Worm (Caenorhabditis elegans) whole organism, midembryonic: ENCODE results near the gene pct-1.
A peak's percentile ranks its signal among the peaks of the same experiment; 100 is the strongest.

Experiments used
- T22C8.4 ChIP-seq: fragments of 200-800 bp; sonication (Bioruptor generic); IDR thresholded peaks from 2 replicates; pipeline ENCODE4 v1.3.6; 2022; ENCODE audit warnings: missing genetic modification characterization, missing compliant biosample characterization
- cog-1 ChIP-seq: sonication (generic microtip); optimal IDR thresholded peaks from 2 replicates; lab custom pipeline; 2016; ENCODE audit warnings: missing genetic modification characterization, missing compliant biosample characterization
- flt-1 ChIP-seq: fragments of 200-800 bp; sonication (Bioruptor generic); IDR thresholded peaks from 2 replicates; pipeline ENCODE4 v1.3.6; 2022; ENCODE audit warnings: missing genetic modification characterization, missing compliant biosample characterization
- klf-2 ChIP-seq: fragments of 200-800 bp; sonication (Bioruptor generic); conservative IDR thresholded peaks from 2 replicates; pipeline ENCODE4 v1.3.6; 2022; ENCODE audit warnings: missing genetic modification reagents, missing genetic modification characterization, missing compliant biosample characterization
- med-1 ChIP-seq: sonication (generic microtip); optimal IDR thresholded peaks from 2 replicates; lab custom pipeline; 2017; ENCODE audit warnings: missing genetic modification characterization, mild to moderate bottlenecking, missing compliant biosample characterization, antibody characterized with exemption, missing genetic modification reagents; ENCODE audit not compliant: insufficient read depth
- ref-1 ChIP-seq: fragments of 200-800 bp; sonication (Bioruptor generic); conservative IDR thresholded peaks from 2 replicates; pipeline ENCODE4 v1.3.6; 2022; ENCODE audit warnings: missing genetic modification reagents, missing genetic modification characterization, missing compliant biosample characterization
- tab-1 ChIP-seq: fragments of 200-800 bp; sonication (Bioruptor generic); IDR thresholded peaks from 2 replicates; pipeline ENCODE4 v1.3.6; 2022; ENCODE audit warnings: missing genetic modification characterization, missing compliant biosample characterization
- ztf-23 ChIP-seq: fragments of 200-800 bp; sonication (Bioruptor generic); IDR thresholded peaks from 2 replicates; pipeline ENCODE4 v1.3.6; 2022; ENCODE audit warnings: missing genetic modification reagents, missing genetic modification characterization, missing compliant biosample characterization
- ztf-29 ChIP-seq: fragments of 200-800 bp; sonication (Bioruptor generic); IDR thresholded peaks from 2 replicates; pipeline ENCODE4 v1.3.6; 2022; ENCODE audit warnings: missing genetic modification reagents, missing genetic modification characterization, missing compliant biosample characterization

pct-1 gene

ce11 chrIV:8157161-8157560 lies 19.1 kb upstream of the pct-1 start, which contains the start of gene B0218.5:
Gene B0218.5 (minus strand): TSS chrIV:8157261.
- TF ChIP-seq klf-2 (GFP tag; lab: Robert Waterston, UW) (no peak), ztf-29 (GFP tag; lab: Robert Waterston, UW) (no peak), ztf-23 (no peak), tab-1 (no peak), flt-1 (no peak), T22C8.4 (no peak), cog-1 (tag; lab: Kevin White, UChicago) (no peak), ref-1 (GFP tag; lab: Robert Waterston, UW) (no peak), med-1 (GFP tag; lab: Kevin White, UChicago) (no peak)

DNA sequence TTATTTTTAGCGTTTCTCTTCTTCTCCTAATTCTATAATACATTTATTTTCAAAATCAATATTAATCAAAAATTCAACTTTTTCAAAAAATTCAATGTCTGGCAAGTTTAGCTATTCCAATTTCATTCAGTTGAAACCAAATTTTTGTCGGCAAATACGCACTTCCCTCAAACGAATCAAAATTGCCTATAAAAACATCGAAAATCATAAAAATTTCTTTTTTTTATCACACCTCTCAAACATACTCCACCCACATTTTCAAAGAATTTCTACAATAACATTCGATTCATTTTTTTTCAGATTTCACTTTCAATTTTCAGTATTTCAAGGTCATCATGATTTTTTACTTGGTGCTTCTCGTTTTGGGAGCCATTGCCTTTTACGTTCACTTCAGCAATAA lies 17.2 kb upstream of the pct-1 start, which contains the start of gene faah-1:
faah-1 (plus strand) TSS at position 301 of the 400 bp plus-strand sequence.
- TF ChIP-seq T22C8.4 (no peak), klf-2 (GFP tag; lab: Robert Waterston, UW) (no peak)

DNA sequence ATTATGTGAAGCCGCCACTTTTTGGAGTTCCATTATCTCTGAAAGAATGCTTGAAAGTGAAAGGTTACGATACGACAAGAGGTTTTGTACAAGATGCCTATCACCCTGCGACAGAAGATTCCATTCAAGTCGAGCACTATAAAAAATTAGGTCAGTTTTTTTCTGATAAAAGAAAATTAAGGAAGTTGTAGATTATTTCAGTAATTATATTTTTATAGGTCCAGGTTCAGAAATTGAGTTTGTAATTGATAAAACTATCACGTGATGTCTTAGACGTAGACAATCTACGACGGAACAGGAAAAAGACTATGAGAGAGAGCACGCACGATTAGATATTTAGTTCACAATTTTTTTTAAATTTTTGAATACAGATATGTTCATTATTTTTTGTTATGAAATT lies 16.3 kb upstream of the pct-1 start:
- no peak for TF ChIP-seq T22C8.4
- no peak for TF ChIP-seq ztf-29 (GFP tag; lab: Robert Waterston, UW)
- TF ChIP-seq med-1 (GFP tag; lab: Kevin White, UChicago), result no peak
- TF ChIP-seq flt-1, result no peak
- no peak for TF ChIP-seq klf-2 (GFP tag; lab: Robert Waterston, UW)
- TF ChIP-seq cog-1 (tag; lab: Kevin White, UChicago), result no peak
- TF ChIP-seq ref-1 (GFP tag; lab: Robert Waterston, UW), result no peak
- TF ChIP-seq ztf-23, result no peak
- TF ChIP-seq tab-1, result no peak

ce11 chrIV:8161774-8162173 lies 14.5 kb upstream of the pct-1 start:
- TF ChIP-seq ztf-29 (GFP tag; lab: Robert Waterston, UW), result no peak

DNA sequence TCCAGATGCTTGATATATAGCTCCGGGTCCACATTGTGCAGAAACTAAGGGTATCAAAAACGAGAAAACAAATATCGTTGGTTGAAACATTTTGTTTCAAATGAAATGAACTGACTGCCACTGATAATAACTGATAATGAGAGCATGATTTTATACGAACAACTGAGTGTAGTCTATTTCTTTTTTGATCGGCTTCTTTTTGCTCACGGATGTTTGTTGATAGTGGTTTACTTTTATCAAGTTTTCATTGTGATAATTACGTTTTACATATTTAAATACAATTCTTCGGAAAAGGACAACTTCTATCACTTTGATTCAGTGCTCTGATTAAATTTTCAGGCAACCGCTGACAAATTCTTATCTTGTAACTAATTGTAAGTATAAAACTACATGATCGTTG lies 12.6 kb upstream of the pct-1 start, which contains the start of gene clec-51:
clec-51 (minus strand) TSS at position 114 of the 400 bp plus-strand sequence.
- TF ChIP-seq flt-1 (no peak), T22C8.4 (no peak)

ce11 chrIV:8164515-8164914 lies 11.8 kb upstream of the pct-1 start:
- no peak for TF ChIP-seq ztf-29 (GFP tag; lab: Robert Waterston, UW)
- no peak for TF ChIP-seq cog-1 (tag; lab: Kevin White, UChicago)
- no peak for TF ChIP-seq ztf-23
- no peak for TF ChIP-seq ref-1 (GFP tag; lab: Robert Waterston, UW)
- no peak for TF ChIP-seq flt-1
- TF ChIP-seq T22C8.4, result no peak
- TF ChIP-seq klf-2 (GFP tag; lab: Robert Waterston, UW), result no peak
- TF ChIP-seq tab-1, result no peak
- no peak for TF ChIP-seq med-1 (GFP tag; lab: Kevin White, UChicago)

DNA sequence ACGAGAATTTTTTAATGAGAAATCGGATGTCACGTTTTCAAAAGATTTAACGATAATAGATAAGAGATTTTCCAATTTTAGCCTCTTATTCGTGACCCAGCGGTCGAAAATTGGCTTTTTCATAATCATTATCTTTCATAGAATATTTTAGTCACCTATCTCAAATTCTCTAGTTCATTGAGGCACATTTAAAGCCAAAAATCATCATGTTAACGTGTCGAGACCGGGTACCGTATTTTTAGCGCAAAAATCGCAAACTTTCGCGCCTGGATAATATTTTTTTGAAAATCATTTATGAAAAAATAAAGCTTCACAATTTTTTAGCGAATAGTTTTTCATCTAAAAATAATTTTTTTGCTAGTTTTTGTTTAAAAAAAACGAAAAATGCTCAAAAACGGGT lies 10.3 kb upstream of the pct-1 start, which contains the start of gene B0218.7:
B0218.7 (minus strand) TSS at position 101 of the 400 bp plus-strand sequence.
- TF ChIP-seq ref-1 (GFP tag; lab: Robert Waterston, UW), result no peak
- TF ChIP-seq flt-1, result no peak

- TF ChIP-seq klf-2 (GFP tag; lab: Robert Waterston, UW), result no peak
- TF ChIP-seq ztf-23, result no peak
- no peak for TF ChIP-seq med-1 (GFP tag; lab: Kevin White, UChicago)
- no peak for TF ChIP-seq T22C8.4
- no peak for TF ChIP-seq cog-1 (tag; lab: Kevin White, UChicago)
- TF ChIP-seq ztf-29 (GFP tag; lab: Robert Waterston, UW), result no peak
- no peak for TF ChIP-seq flt-1
- no peak for TF ChIP-seq tab-1
- TF ChIP-seq ref-1 (GFP tag; lab: Robert Waterston, UW), result no peak
These were observed 7.6 kb upstream of the pct-1 start, which contains the start of gene clec-52 for ce11 chrIV:8168660-8169059. Gene clec-52 (minus strand): TSS chrIV:8168760.

DNA sequence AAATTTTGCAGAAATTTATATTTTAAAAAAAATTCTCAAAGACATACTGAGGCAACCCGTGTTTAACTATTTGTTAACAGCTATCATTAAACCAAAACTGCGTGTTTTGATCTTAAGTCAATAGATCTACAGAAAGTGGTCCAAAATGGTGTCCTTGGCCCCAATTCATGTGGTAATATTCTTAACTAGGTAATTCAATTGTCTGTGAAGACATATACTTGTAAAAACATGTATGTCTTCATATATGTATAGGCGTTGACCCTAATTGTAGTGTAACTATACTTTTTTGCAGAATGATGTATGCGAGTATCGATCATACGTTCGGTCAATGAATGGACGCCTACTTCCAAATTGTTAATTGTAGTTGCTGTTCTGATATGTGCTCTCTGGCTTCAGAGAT lies 6.6 kb upstream of the pct-1 start, which contains the start of gene C07G1.15:
C07G1.15 (plus strand) TSS at position 301 of the 400 bp plus-strand sequence.
- TF ChIP-seq ref-1 (GFP tag; lab: Robert Waterston, UW), result no peak
- TF ChIP-seq T22C8.4, result no peak
- TF ChIP-seq tab-1, result no peak
- no peak for TF ChIP-seq cog-1 (tag; lab: Kevin White, UChicago)
- TF ChIP-seq klf-2 (GFP tag; lab: Robert Waterston, UW), result no peak
- TF ChIP-seq flt-1, result no peak
- TF ChIP-seq ztf-23, result no peak
- TF ChIP-seq med-1 (GFP tag; lab: Kevin White, UChicago), result no peak
- TF ChIP-seq ztf-29 (GFP tag; lab: Robert Waterston, UW), result no peak

DNA sequence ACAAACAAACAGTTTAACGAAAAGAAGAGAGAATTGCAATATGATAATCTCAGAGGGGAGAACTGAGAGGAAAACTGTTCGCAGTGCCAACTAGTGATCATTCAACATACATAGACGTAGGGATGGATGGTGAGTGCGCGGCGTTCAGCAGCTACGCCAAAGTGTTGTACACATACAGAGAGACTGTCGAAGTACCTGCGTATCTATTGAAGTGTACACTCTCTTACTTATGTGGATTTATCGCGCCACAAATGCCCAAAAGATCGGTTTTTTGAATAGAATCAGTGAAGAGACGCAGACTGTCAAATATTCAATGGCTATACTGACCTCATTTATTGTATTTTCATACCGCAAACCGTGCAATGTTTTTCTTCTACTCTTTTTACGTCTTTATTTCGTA lies 6.0 kb upstream of the pct-1 start:
- TF ChIP-seq cog-1 (tag; lab: Kevin White, UChicago), result peak; percentile 57
- TF ChIP-seq ztf-29 (GFP tag; lab: Robert Waterston, UW), result no peak

- TF ChIP-seq ztf-29 (GFP tag; lab: Robert Waterston, UW) (no peak), klf-2 (GFP tag; lab: Robert Waterston, UW) (no peak)
These were observed 4.9 kb upstream of the pct-1 start for ce11 chrIV:8171376-8171775.

ce11 chrIV:8173610-8174009 lies 2.7 kb upstream of the pct-1 start:
- TF ChIP-seq klf-2 (GFP tag; lab: Robert Waterston, UW) (no peak), cog-1 (tag; lab: Kevin White, UChicago) (no peak), flt-1 (no peak), T22C8.4 (no peak), ztf-23 (no peak), ref-1 (GFP tag; lab: Robert Waterston, UW) (no peak), med-1 (GFP tag; lab: Kevin White, UChicago) (no peak), ztf-29 (GFP tag; lab: Robert Waterston, UW) (no peak), tab-1 (no peak)
